Worm (Caenorhabditis elegans): ENCODE data around the gene cyn-3.

Gene cyn-3

DNA sequence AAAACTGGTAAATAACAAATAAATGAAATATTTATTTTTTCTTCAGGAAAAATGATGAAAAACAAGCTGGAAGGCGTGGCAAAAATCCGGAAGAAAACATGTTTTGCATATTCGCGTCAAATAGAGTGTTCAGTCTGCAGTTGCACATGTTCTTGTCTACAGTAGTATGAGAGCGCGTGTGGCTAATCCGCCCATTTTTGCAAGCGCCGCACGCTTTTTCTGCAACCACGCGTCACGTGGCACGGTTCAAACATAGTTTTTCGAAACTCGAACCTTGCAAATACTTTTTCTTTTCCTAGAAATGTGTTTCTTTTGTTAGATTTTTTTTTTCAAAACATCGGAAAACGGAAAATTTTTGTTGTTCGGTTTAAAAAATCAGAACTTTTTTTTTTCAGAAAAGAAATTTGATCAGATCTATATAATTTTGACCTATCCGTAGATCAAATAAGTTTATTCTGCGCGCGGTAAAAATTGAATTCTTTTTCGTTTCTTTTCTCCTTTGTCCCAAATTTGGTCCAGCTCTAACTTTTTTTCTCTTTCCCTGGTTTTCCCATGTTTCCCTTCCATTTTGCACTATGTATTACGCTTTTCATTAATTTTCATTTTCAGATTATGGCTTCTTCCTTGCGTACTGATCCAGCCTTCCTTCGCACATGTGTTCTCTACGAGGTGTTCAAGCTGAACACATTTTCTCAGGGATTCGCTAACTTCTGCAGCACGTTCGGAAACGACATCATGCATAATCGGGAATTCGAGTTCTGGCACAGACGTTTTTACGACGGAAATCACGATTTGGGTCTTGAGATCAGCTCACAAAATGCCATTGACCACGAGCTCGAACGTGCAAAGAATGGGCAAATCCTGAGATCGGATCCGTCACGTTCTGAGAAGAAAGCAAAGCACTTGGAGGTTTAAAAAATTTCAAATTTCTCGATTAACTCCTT lies 5.4 kb upstream of the cyn-3 start, which contains the start of gene Y75B12B.1:
Gene Y75B12B.1 (plus strand): TSS at position 603 of the 944 bp plus-strand sequence.
- TF ChIP-seq lsy-2 (tag; optimal IDR thresholded peaks at IDR 0.05) (no peak), efl-1 (optimal IDR thresholded peaks at IDR 0.05) (no peak), efl-1 (GFP tag; optimal IDR thresholded peaks at IDR 0.05 in 1 of 2) (peak in 1 of 2 experiments; percentile 90)

DNA sequence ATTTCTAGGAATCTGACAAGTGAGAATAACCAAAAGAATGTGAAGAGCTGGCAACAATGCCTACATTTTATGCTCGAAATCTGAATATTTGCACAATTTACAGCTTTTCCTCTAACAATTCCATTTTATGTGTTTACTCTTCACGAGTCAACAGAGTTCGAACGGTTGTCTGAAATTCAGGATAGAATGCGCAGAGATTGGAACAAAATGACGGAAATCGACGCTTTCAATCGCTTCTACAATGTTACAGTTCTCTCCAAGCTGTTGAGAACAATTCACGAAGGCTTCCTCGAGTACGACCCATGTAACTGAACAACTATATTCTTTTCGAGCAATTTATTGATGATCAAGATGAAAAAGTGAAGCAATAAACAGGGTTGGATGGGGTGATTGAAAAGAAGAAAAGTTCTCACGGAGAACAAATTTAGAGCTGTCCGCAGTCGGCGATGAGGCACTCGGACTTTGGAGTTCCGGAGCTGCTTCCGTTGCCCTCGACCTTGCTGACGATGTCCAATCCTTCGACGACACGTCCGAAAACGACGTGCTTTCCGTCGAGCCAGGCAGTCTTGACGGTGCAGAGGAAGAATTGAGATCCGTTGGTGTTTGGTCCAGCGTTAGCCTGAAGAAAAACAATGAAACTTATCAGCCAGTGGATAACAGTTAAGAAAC lies 3.3 kb upstream of the cyn-3 start, which contains the start of gene Y75B12B.3:
Gene Y75B12B.3 (minus strand): TSS at position 21 of the 669 bp plus-strand sequence.
- TF ChIP-seq pag-3 (tag; optimal IDR thresholded peaks at IDR 0.05; ENCODE audit: borderline replicate concordance, insufficient read depth) (no peak), pax-3 (tag; optimal IDR thresholded peaks at IDR 0.05) (peak; percentile 26), rnt-1 (tag; optimal IDR thresholded peaks at IDR 0.05) (no peak), ceh-88 (GFP tag; IDR thresholded peaks at IDR 0.05) (no peak), F16B12.6 (tag; optimal IDR thresholded peaks at IDR 0.05) (no peak), ceh-63 (GFP tag; optimal IDR thresholded peaks at IDR 0.05) (no peak), pqm-1 (tag; optimal IDR thresholded peaks at IDR 0.05) (no peak), nhr-85 (tag) (peak; percentile 51), efl-1 (optimal IDR thresholded peaks at IDR 0.05) (no peak), efl-1 (GFP tag; optimal IDR thresholded peaks at IDR 0.05 in 1 of 2) (peak in 1 of 2 experiments; percentile 58), sox-4 (tag; optimal IDR thresholded peaks at IDR 0.05) (no peak), aly-2 (tag; optimal IDR thresholded peaks at IDR 0.05) (peak; percentile 48), nhr-237 (tag; optimal IDR thresholded peaks at IDR 0.05) (no peak), aha-1 (tag; optimal IDR thresholded peaks at IDR 0.05) (no peak), ama-1 (optimal IDR thresholded peaks at IDR 0.05) (peak; percentile 93), tlp-1 (tag; optimal IDR thresholded peaks at IDR 0.05) (no peak), fkh-4 (tag; optimal IDR thresholded peaks at IDR 0.05; ENCODE audit: borderline replicate concordance) (no peak), nhr-71 (tag; optimal IDR thresholded peaks at IDR 0.05) (no peak), grh-1 (GFP tag; IDR thresholded peaks at IDR 0.05) (0 out of 2 replicates have a peak, but pooled peaks have one; percentile 15)

DNA sequence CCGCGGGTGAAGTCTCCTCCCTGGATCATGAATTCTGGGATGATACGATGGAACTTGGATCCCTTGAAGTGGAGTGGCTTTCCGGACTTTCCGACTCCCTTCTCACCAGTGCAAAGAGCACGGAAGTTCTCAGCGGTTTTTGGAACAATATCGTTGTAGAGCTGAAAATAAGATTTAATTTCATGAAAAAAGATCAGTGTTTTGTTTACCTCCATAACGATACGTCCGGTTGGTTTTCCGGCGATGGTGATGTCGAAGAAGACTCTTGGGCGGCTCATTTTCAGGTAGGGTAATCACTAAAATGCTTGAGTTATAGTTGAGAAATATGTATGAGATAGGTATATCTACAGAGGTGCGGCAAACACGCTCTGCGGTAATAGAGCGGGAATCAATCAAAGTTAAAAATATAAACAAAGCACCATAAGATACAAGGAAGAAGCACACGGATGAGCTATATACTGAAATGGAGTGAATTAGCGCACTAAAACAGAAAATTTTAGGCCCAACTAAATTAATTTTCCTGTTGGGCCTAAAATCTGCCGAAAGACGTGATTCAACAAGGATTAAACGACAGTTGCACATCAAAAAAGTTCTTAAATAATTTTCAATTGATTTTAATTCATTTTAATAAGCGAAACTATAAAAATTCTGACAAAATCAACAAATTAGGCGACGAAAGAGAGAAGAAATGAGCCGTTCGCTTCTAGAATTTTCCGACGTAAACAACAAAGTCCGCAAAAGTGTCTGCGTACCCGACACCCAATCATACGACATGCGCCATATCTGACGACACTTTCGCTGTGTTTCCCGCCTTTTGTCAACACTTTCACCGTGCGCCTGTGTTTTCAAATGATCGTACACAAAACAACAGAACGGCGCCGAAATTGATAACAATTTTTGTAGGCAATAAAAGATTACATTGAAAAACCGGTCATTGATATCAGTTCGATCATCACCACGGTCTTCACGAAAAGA lies 2.4 kb upstream of the cyn-3 start, which contains the start of the genes cyn-7 and bath-36:
Gene cyn-7 (minus strand): TSS at position 296 of the 975 bp plus-strand sequence.
Gene bath-36 (plus strand): TSS at position 806 of the 975 bp plus-strand sequence.
- peak; percentile 67 for TF ChIP-seq isw-1 (GFP tag; IDR thresholded peaks at IDR 0.05)
- peak; percentile 87 for TF ChIP-seq nhr-90 (tag; optimal IDR thresholded peaks at IDR 0.05; ENCODE audit: poor library complexity)
- no peak for TF ChIP-seq egl-27 (tag; optimal IDR thresholded peaks at IDR 0.05)
- peak; percentile 62 for TF ChIP-seq unc-130 (tag; optimal IDR thresholded peaks at IDR 0.05)
- peak; percentile 98 for TF ChIP-seq blmp-1 (tag; optimal IDR thresholded peaks at IDR 0.05)
- no peak for TF ChIP-seq sptf-1 (tag; optimal IDR thresholded peaks at IDR 0.05)
- peak; percentile 93 for TF ChIP-seq lin-14 (GFP tag; optimal IDR thresholded peaks at IDR 0.05)
- peak; percentile 71 for TF ChIP-seq pax-3 (tag; optimal IDR thresholded peaks at IDR 0.05)
- peak; percentile 74 to 83 (median 82) for TF ChIP-seq dpl-1 (GFP tag; optimal IDR thresholded peaks at IDR 0.05)
- TF ChIP-seq mab-9 (GFP tag; IDR thresholded peaks at IDR 0.05), result no peak
- peak; percentile 40 for TF ChIP-seq fos-1 (tag; optimal IDR thresholded peaks at IDR 0.05)
- no peak for TF ChIP-seq unc-62 (GFP tag; optimal IDR thresholded peaks at IDR 0.05)
- TF ChIP-seq fkh-8 (tag; optimal IDR thresholded peaks at IDR 0.05), result peak; percentile 86
- TF ChIP-seq nhr-71 (tag; optimal IDR thresholded peaks at IDR 0.05), result peak; percentile 92
- peak; percentile 75 for TF ChIP-seq egl-13 (tag; optimal IDR thresholded peaks at IDR 0.05)
- TF ChIP-seq ets-5 (GFP tag; IDR thresholded peaks at IDR 0.05), result no peak
- peak; percentile 37 for TF ChIP-seq C16A3.4 (tag; optimal IDR thresholded peaks at IDR 0.05)
- TF ChIP-seq F16B12.6 (tag; optimal IDR thresholded peaks at IDR 0.05), result peak; percentile 92
- no peak for TF ChIP-seq ceh-90 (tag; optimal IDR thresholded peaks at IDR 0.05)
- TF ChIP-seq sup-37 (GFP tag; optimal IDR thresholded peaks at IDR 0.05), result no peak
- no peak for TF ChIP-seq nhr-28 (tag; optimal IDR thresholded peaks at IDR 0.05)
- TF ChIP-seq ama-1 (optimal IDR thresholded peaks at IDR 0.05), result no peak
- TF ChIP-seq fkh-4 (tag; optimal IDR thresholded peaks at IDR 0.05; ENCODE audit: borderline replicate concordance), result no peak
- no peak for TF ChIP-seq C34B4.2 (tag; optimal IDR thresholded peaks at IDR 0.05)
- no peak for TF ChIP-seq hlh-4 (tag; optimal IDR thresholded peaks at IDR 0.05)
- TF ChIP-seq skn-1 (tag; optimal IDR thresholded peaks at IDR 0.05), result peak; percentile 55
- peak; percentile 18 for TF ChIP-seq pag-3 (tag; optimal IDR thresholded peaks at IDR 0.05; ENCODE audit: borderline replicate concordance, insufficient read depth)
- no peak for TF ChIP-seq efl-3 (GFP tag; optimal IDR thresholded peaks at IDR 0.05)
